Worm (Caenorhabditis elegans) whole organism, young adult: Measurements from ENCODE around the gene T06D8.10.

Source experiments
- B0261.1 ChIP-seq: sonication (generic microtip); optimal IDR thresholded peaks from 2 replicates; lab custom pipeline; 2016; ENCODE audit warnings: mild to moderate bottlenecking, missing genetic modification characterization, moderate library complexity, missing compliant biosample characterization
- D2030.7 ChIP-seq: fragments of 200-800 bp; sonication (Bioruptor generic); IDR thresholded peaks from 2 replicates; pipeline ENCODE4 v1.3.6; 2022; ENCODE audit warnings: missing genetic modification reagents, missing genetic modification characterization, missing compliant biosample characterization
- F22D6.2 ChIP-seq: sonication (generic microtip); optimal IDR thresholded peaks from 2 replicates; lab custom pipeline; 2016; ENCODE audit warnings: mild to moderate bottlenecking, missing genetic modification characterization, missing compliant biosample characterization
- F23B12.7 ChIP-seq: sonication (generic microtip); optimal IDR thresholded peaks from 2 replicates; lab custom pipeline; 2017; ENCODE audit warnings: missing genetic modification characterization, mild to moderate bottlenecking, missing compliant biosample characterization, antibody characterized with exemption, moderate library complexity; ENCODE audit not compliant: insufficient read depth
- F33H1.4 ChIP-seq: fragments of 200-800 bp; sonication (Bioruptor generic); IDR thresholded peaks from 2 replicates; pipeline ENCODE4 v1.3.6; 2022; ENCODE audit warnings: missing genetic modification reagents, missing genetic modification characterization, missing compliant biosample characterization
- F37B4.10 ChIP-seq: fragments of 200-800 bp; sonication (Bioruptor generic); IDR thresholded peaks from 2 replicates; pipeline ENCODE4 v1.3.6; 2022; ENCODE audit warnings: missing genetic modification characterization, missing compliant biosample characterization
- F55B11.4 ChIP-seq: sonication (generic microtip); optimal IDR thresholded peaks from 2 replicates; lab custom pipeline; 2016; ENCODE audit warnings: missing compliant biosample characterization, missing genetic modification characterization, borderline replicate concordance; ENCODE audit not compliant: insufficient read depth
- F57A8.1 ChIP-seq: fragments of 200-800 bp; sonication (Bioruptor generic); optimal IDR thresholded peaks from 2 replicates; lab custom pipeline; 2018; ENCODE audit warnings: mild to moderate bottlenecking, missing genetic modification characterization, moderate library complexity, missing compliant biosample characterization
- Y53F4B.3 ChIP-seq: fragments of 200-800 bp; sonication (Bioruptor generic); IDR thresholded peaks from 2 replicates; pipeline ENCODE4 v1.3.6; 2022; ENCODE audit warnings: missing genetic modification reagents, missing genetic modification characterization, missing compliant biosample characterization
- Y67H2A.10 ChIP-seq: fragments of 200-800 bp; sonication (Bioruptor generic); conservative IDR thresholded peaks from 2 replicates; pipeline ENCODE4 v1.3.6; 2022; ENCODE audit warnings: missing genetic modification reagents, missing genetic modification characterization, missing compliant biosample characterization
- Y79H2A.3 ChIP-seq: fragments of 200-800 bp; sonication (Bioruptor generic); conservative IDR thresholded peaks from 2 replicates; pipeline ENCODE4 v1.3.6; 2022; ENCODE audit warnings: missing genetic modification reagents, missing genetic modification characterization, missing compliant biosample characterization
- Y95B8A.8 ChIP-seq: fragments of 200-800 bp; sonication (Bioruptor generic); IDR thresholded peaks from 2 replicates; pipeline ENCODE4 v1.3.6; 2022; ENCODE audit warnings: missing genetic modification reagents, missing genetic modification characterization, missing compliant biosample characterization
- ZK185.1 ChIP-seq: sonication (generic microtip); optimal IDR thresholded peaks from 2 replicates; lab custom pipeline; 2016; ENCODE audit warnings: mild to moderate bottlenecking, missing genetic modification characterization, missing compliant biosample characterization; ENCODE audit not compliant: poor library complexity, severe bottlenecking
- atf-7 ChIP-seq: sonication (generic microtip); optimal IDR thresholded peaks from 2 replicates; lab custom pipeline; 2017; ENCODE audit warnings: mild to moderate bottlenecking, missing genetic modification characterization, missing compliant biosample characterization
- cebp-1 ChIP-seq, 2 experiments: fragments of 200-800 bp in 1 of 2; sonication (Bioruptor generic) in 1 of 2; sonication (generic microtip) in 1 of 2; IDR thresholded peaks in 1 of 2; optimal IDR thresholded peaks in 1 of 2; 2 replicates each; pipeline versions ENCODE4 v1.3.6 to Lab custom; 2017 to 2022; ENCODE audit warnings: missing compliant biosample characterization in 2 of 2, missing genetic modification characterization in 2 of 2, mild to moderate bottlenecking in 1 of 2, missing genetic modification reagents in 1 of 2, moderate library complexity in 1 of 2
- ceh-100 ChIP-seq: fragments of 200-800 bp; sonication (Bioruptor generic); IDR thresholded peaks from 2 replicates; pipeline ENCODE4 v1.3.6; 2022; ENCODE audit warnings: missing genetic modification reagents, missing genetic modification characterization, missing compliant biosample characterization
- ceh-27 ChIP-seq: fragments of 200-800 bp; sonication (Bioruptor generic); optimal IDR thresholded peaks from 2 replicates; lab custom pipeline; 2018; ENCODE audit warnings: mild to moderate bottlenecking, missing genetic modification characterization, moderate library complexity, missing compliant biosample characterization
- ceh-40 ChIP-seq: fragments of 200-800 bp; sonication (Bioruptor generic); IDR thresholded peaks from 2 replicates; pipeline ENCODE4 v1.3.6; 2022; ENCODE audit warnings: missing genetic modification characterization, missing compliant biosample characterization
- ceh-58 ChIP-seq: fragments of 200-800 bp; sonication (Bioruptor generic); IDR thresholded peaks from 2 replicates; pipeline ENCODE4 v1.3.6; 2022; ENCODE audit warnings: missing genetic modification characterization, missing compliant biosample characterization
- ceh-91 ChIP-seq: fragments of 200-800 bp; sonication (Bioruptor generic); IDR thresholded peaks from 2 replicates; pipeline ENCODE4 v1.3.6; 2022; ENCODE audit warnings: missing genetic modification reagents, missing genetic modification characterization, missing compliant biosample characterization
- dox-1 ChIP-seq: fragments of 200-800 bp; sonication (Bioruptor generic); IDR thresholded peaks from 2 replicates; pipeline ENCODE4 v1.3.6; 2022; ENCODE audit warnings: missing genetic modification reagents, missing genetic modification characterization, missing compliant biosample characterization
- dpl-1 ChIP-seq: fragments of 150-350 bp; optimal IDR thresholded peaks from 2 replicates; lab custom pipeline; 2014; ENCODE audit warnings: missing biosample characterization, missing genetic modification reagents, missing genetic modification characterization
- egl-44 ChIP-seq: fragments of 200-800 bp; sonication (Bioruptor generic); IDR thresholded peaks from 2 replicates; pipeline ENCODE4 v1.3.6; 2022; ENCODE audit warnings: missing genetic modification reagents, missing genetic modification characterization, missing compliant biosample characterization
- gei-17 ChIP-seq: fragments of 200-800 bp; sonication (Bioruptor generic); optimal IDR thresholded peaks from 2 replicates; lab custom pipeline; 2018; ENCODE audit warnings: mild to moderate bottlenecking, missing genetic modification characterization, missing compliant biosample characterization
- hlh-26 ChIP-seq: fragments of 200-800 bp; sonication (Bioruptor generic); conservative IDR thresholded peaks from 2 replicates; pipeline ENCODE4 v1.3.6; 2022; ENCODE audit warnings: missing genetic modification reagents, missing genetic modification characterization, missing compliant biosample characterization
- hmg-20 ChIP-seq: fragments of 200-800 bp; sonication (Bioruptor generic); IDR thresholded peaks from 2 replicates; pipeline ENCODE4 v1.3.6; 2022; ENCODE audit warnings: missing genetic modification reagents, missing genetic modification characterization, missing compliant biosample characterization
- lag-1 ChIP-seq: fragments of 200-800 bp; sonication (Bioruptor generic); IDR thresholded peaks from 2 replicates; pipeline ENCODE4 v1.3.6; 2022; ENCODE audit warnings: missing genetic modification reagents, missing genetic modification characterization, missing compliant biosample characterization
- let-607 ChIP-seq, 2 experiments: fragments of 200-800 bp in 1 of 2; sonication (Bioruptor generic) in 1 of 2; sonication (generic microtip) in 1 of 2; optimal IDR thresholded peaks; 2 replicates each; lab custom pipeline; 2016 to 2018; ENCODE audit warnings: mild to moderate bottlenecking in 2 of 2, missing compliant biosample characterization in 2 of 2, missing genetic modification characterization in 2 of 2, moderate library complexity in 2 of 2, missing genotype in 1 of 2
- lin-40 ChIP-seq: sonication (generic microtip); optimal IDR thresholded peaks from 2 replicates; lab custom pipeline; 2016; ENCODE audit warnings: missing genetic modification characterization, mild to moderate bottlenecking, missing compliant biosample characterization, missing genotype, missing genetic modification reagents
- madf-3 ChIP-seq: fragments of 200-800 bp; sonication (Bioruptor generic); IDR thresholded peaks from 2 replicates; pipeline ENCODE4 v1.3.6; 2022; ENCODE audit warnings: missing genetic modification reagents, missing genetic modification characterization, missing compliant biosample characterization
- madf-6 ChIP-seq: fragments of 200-800 bp; sonication (Bioruptor generic); IDR thresholded peaks from 2 replicates; pipeline ENCODE4 v1.3.6; 2022; ENCODE audit warnings: missing genetic modification reagents, missing genetic modification characterization, missing compliant biosample characterization
- madf-8 ChIP-seq: fragments of 200-800 bp; sonication (Bioruptor generic); conservative IDR thresholded peaks from 2 replicates; pipeline ENCODE4 v1.3.6; 2022; ENCODE audit warnings: missing genetic modification reagents, missing genetic modification characterization, missing compliant biosample characterization
- mes-4 ChIP-seq: sonication (generic microtip); optimal IDR thresholded peaks from 2 replicates; lab custom pipeline; 2016; ENCODE audit warnings: missing genotype, missing genetic modification characterization, missing compliant biosample characterization
- mxl-1 ChIP-seq: sonication (generic microtip); optimal IDR thresholded peaks from 2 replicates; lab custom pipeline; 2016; ENCODE audit warnings: missing genetic modification characterization, missing compliant biosample characterization
- nfya-2 ChIP-seq: fragments of 200-800 bp; sonication (Bioruptor generic); IDR thresholded peaks from 2 replicates; pipeline ENCODE4 v1.3.6; 2022; ENCODE audit warnings: missing genetic modification reagents, missing genetic modification characterization, missing compliant biosample characterization
- nfyb-1 ChIP-seq: fragments of 200-800 bp; sonication (Bioruptor generic); IDR thresholded peaks from 2 replicates; pipeline ENCODE4 v1.3.6; 2022; ENCODE audit warnings: missing genetic modification reagents, missing genetic modification characterization, missing compliant biosample characterization
- nhr-27 ChIP-seq: fragments of 200-800 bp; sonication (Bioruptor generic); optimal IDR thresholded peaks from 2 replicates; lab custom pipeline; 2018; ENCODE audit warnings: mild to moderate bottlenecking, missing genetic modification characterization, moderate library complexity, missing compliant biosample characterization
- rec-8 ChIP-seq, 2 experiments: sonication (generic microtip); optimal IDR thresholded peaks; 2 replicates each; lab custom pipeline; 2016; ENCODE audit warnings: mild to moderate bottlenecking in 2 of 2, missing genetic modification characterization in 2 of 2, missing genetic modification reagents in 2 of 2, missing genotype in 2 of 2, missing biosample characterization in 1 of 2, missing compliant biosample characterization in 1 of 2, moderate library complexity in 1 of 2
- sea-2 ChIP-seq: fragments of 200-800 bp; sonication (Bioruptor generic); IDR thresholded peaks from 2 replicates; pipeline ENCODE4 v1.3.6; 2022; ENCODE audit warnings: missing genetic modification characterization, missing compliant biosample characterization
- somi-1 ChIP-seq: fragments of 200-800 bp; sonication (Bioruptor generic); optimal IDR thresholded peaks from 2 replicates; lab custom pipeline; 2018; ENCODE audit warnings: mild to moderate bottlenecking, missing genetic modification characterization, missing compliant biosample characterization
- sptf-2 ChIP-seq: fragments of 200-800 bp; sonication (Bioruptor generic); optimal IDR thresholded peaks from 2 replicates; lab custom pipeline; 2018; ENCODE audit warnings: mild to moderate bottlenecking, missing genetic modification characterization, missing compliant biosample characterization
- tbp1 ChIP-seq: fragments of 200-800 bp; sonication (Bioruptor generic); optimal IDR thresholded peaks from 2 replicates; lab custom pipeline; 2018; ENCODE audit warnings: mild to moderate bottlenecking, missing genetic modification characterization, missing compliant biosample characterization
- tlf-1 ChIP-seq: fragments of 200-800 bp; sonication (Bioruptor generic); optimal IDR thresholded peaks from 2 replicates; lab custom pipeline; 2018; ENCODE audit warnings: mild to moderate bottlenecking, missing genetic modification characterization, missing compliant biosample characterization
- unc-130 ChIP-seq: sonication (generic microtip); optimal IDR thresholded peaks from 2 replicates; lab custom pipeline; 2016; ENCODE audit warnings: missing genetic modification reagents, missing genetic modification characterization, missing compliant biosample characterization
- unc-62 ChIP-seq: fragments of 150-350 bp; optimal IDR thresholded peaks from 2 replicates; lab custom pipeline; 2014; ENCODE audit warnings: missing biosample characterization, missing genetic modification reagents, missing genetic modification characterization
- zim-3 ChIP-seq: sonication (generic microtip); optimal IDR thresholded peaks from 2 replicates; lab custom pipeline; 2017; ENCODE audit warnings: mild to moderate bottlenecking, missing genetic modification characterization, moderate library complexity, missing compliant biosample characterization
- ztf-18 ChIP-seq: sonication (generic microtip); optimal IDR thresholded peaks from 2 replicates; lab custom pipeline; 2016; ENCODE audit warnings: missing genotype, mild to moderate bottlenecking, missing genetic modification characterization, missing compliant biosample characterization
- ztf-3 ChIP-seq: fragments of 200-800 bp; sonication (Bioruptor generic); optimal IDR thresholded peaks from 2 replicates; lab custom pipeline; 2018; ENCODE audit warnings: mild to moderate bottlenecking, missing genetic modification characterization, missing compliant biosample characterization

T06D8.10 gene

ce11 chrII:11293433-11293832, 46.1 kb upstream of the T06D8.10 start, which contains the start of gene C47G2.4 (continued):
- TF ChIP-seq ZK185.1 (tag; lab: Kevin White, UChicago) (peak; percentile 61), Y67H2A.10 (GFP tag; lab: Robert Waterston, UW) (no peak), nhr-27 (tag; lab: Kevin White, UChicago) (no peak), tbp1 (GFP tag; lab: Kevin White, UChicago) (peak; percentile 16), ceh-100 (peak; percentile 80), gei-17 (GFP tag; lab: Kevin White, UChicago) (no peak), madf-6 (GFP tag; lab: Robert Waterston, UW) (no peak; the same call in none of the 2 replicates), tlf-1 (GFP tag; lab: Kevin White, UChicago) (no peak), ceh-91 (GFP tag; lab: Robert Waterston, UW) (peak; percentile 28; the same call in 1 of the 2 replicates), mxl-1 (no peak), unc-130 (GFP tag; lab: Kevin White, UChicago) (no peak), mes-4 (tag; lab: Kevin White, UChicago) (no peak), dox-1 (GFP tag; lab: Robert Waterston, UW) (peak; percentile 83), rec-8 (tag; optimal IDR thresholded peaks at IDR 0.05; lab: Kevin White, UChicago) (no peak), egl-44 (GFP tag; lab: Robert Waterston, UW) (no peak), Y95B8A.8 (GFP tag; lab: Robert Waterston, UW) (0 out of 2 replicates have a peak, but pooled peaks have one; percentile 31), madf-3 (no peak), B0261.1 (tag; lab: Kevin White, UChicago) (no peak), madf-8 (GFP tag; lab: Robert Waterston, UW) (peak; percentile 21; the same call in 1 of the 2 replicates), hlh-26 (GFP tag; lab: Robert Waterston, UW) (no peak), F37B4.10 (GFP tag; lab: Robert Waterston, UW) (no peak), ceh-58 (no peak), somi-1 (GFP tag; lab: Kevin White, UChicago) (no peak), nfyb-1 (GFP tag; lab: Robert Waterston, UW) (peak; percentile 65; the same call in 1 of the 2 replicates), D2030.7 (peak; percentile 48), F33H1.4 (GFP tag; lab: Robert Waterston, UW) (peak; percentile 48), ceh-40 (GFP tag; lab: Robert Waterston, UW) (no peak), F23B12.7 (no peak), ztf-3 (no peak), ceh-27 (GFP tag; lab: Kevin White, UChicago) (peak; percentile 38), let-607 (tag; optimal IDR thresholded peaks at IDR 0.05; lab: Kevin White, UChicago) (no peak), Y53F4B.3 (GFP tag; lab: Robert Waterston, UW) (no peak), cebp-1 (GFP tag; IDR thresholded peaks at IDR 0.05; lab: Robert Waterston, UW) (no peak), cebp-1 (tag; optimal IDR thresholded peaks at IDR 0.05; lab: Kevin White, UChicago) (peak; percentile 26), lag-1 (GFP tag; lab: Robert Waterston, UW) (no peak), atf-7 (tag; lab: Kevin White, UChicago) (no peak), ztf-18 (peak; percentile 53), lin-40 (tag; lab: Kevin White, UChicago) (no peak), nfya-2 (GFP tag; lab: Robert Waterston, UW) (no peak), F22D6.2 (no peak), dpl-1 (GFP tag; lab: Kevin White, UChicago) (peak; percentile 47), hmg-20 (no peak), sea-2 (GFP tag; lab: Robert Waterston, UW) (no peak), F57A8.1 (GFP tag; lab: Kevin White, UChicago) (no peak), zim-3 (tag; lab: Kevin White, UChicago) (no peak), unc-62 (GFP tag; lab: Kevin White, UChicago) (no peak), F55B11.4 (no peak), Y79H2A.3 (GFP tag; lab: Robert Waterston, UW) (no peak), sptf-2 (GFP tag; lab: Kevin White, UChicago) (no peak)
